Worm (Caenorhabditis elegans): ENCODE data around the gene R07B1.8.

DNA sequence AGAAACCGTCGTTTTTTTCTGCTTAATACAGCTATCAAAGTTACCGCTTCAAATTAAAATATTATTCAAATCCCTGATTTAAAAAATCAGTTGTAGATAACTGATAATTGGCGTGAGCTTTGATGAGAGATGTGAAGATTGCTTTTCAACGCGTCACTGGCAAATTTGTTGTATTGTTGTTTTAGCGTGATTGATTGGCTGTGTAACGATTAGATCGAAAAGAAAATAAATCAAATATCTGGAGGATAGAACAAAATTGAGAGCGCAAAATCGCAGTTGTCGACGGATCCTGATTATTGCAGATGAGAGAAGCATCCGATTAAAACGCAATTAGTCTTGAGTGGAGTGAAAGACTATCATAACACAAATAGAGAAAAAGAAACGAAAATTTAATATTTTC, 31.6 kb downstream of the R07B1.8 start:
- TF ChIP-seq ama-1 (optimal IDR thresholded peaks at IDR 0.05) (no peak), sox-4 (tag; optimal IDR thresholded peaks at IDR 0.05) (no peak), C38D4.7 (GFP tag; optimal IDR thresholded peaks at IDR 0.05) (no peak), C08G9.2 (tag; optimal IDR thresholded peaks at IDR 0.05) (no peak), nhr-232 (tag; optimal IDR thresholded peaks at IDR 0.05) (no peak), elt-2 (tag; optimal IDR thresholded peaks at IDR 0.05) (no peak), fax-1 (tag; optimal IDR thresholded peaks at IDR 0.05) (no peak), pqm-1 (tag; optimal IDR thresholded peaks at IDR 0.05) (no peak), K09A11.1 (tag; optimal IDR thresholded peaks at IDR 0.05; ENCODE audit: insufficient read depth) (no peak), npax-4 (tag; optimal IDR thresholded peaks at IDR 0.05) (no peak)
